Worm (Caenorhabditis elegans): ENCODE results near the gene bed-1.

Gene bed-1

ce11 chrV:19083789-19084188 lies 40.9 kb downstream of the bed-1 start (continued):
- peak; percentile 54 for TF ChIP-seq nhr-80 (tag; optimal IDR thresholded peaks at IDR 0.05)

- TF ChIP-seq rpc-1 (optimal IDR thresholded peaks at IDR 0.05) (no peak), rpc-1 (tag; optimal IDR thresholded peaks at IDR 0.05) (peak; percentile 23), ceh-58 (GFP tag; IDR thresholded peaks at IDR 0.05) (no peak)
Measured at ce11 chrV:19082541-19082940, 42.2 kb downstream of the bed-1 start, which contains the start of gene nhr-95. Gene nhr-95, minus strand, starts transcription at chrV:19082641.

DNA sequence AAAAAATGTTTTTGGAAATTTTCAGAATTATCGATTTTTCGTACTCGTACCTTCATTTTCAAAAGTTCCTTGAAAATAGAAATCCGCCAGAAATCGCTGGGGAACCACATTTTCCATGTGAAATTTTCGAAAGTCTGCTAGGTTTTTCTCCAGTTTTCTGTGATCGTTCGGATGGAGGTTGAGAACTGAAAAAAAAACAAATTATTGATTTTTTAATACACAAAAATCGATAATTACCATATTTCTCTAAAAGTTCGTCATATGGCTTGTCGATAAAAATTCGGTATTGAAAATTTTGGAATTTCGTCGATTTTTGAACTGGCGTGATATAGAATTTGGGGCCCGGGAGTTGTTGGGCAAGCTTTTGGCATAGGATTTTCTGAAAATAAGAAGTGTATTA lies 47.9 kb downstream of the bed-1 start:
- TF ChIP-seq ceh-40 (GFP tag; IDR thresholded peaks at IDR 0.05), result no peak
- no peak for TF ChIP-seq unc-130 (GFP tag; optimal IDR thresholded peaks at IDR 0.05)
- no peak for TF ChIP-seq ceh-27 (GFP tag; optimal IDR thresholded peaks at IDR 0.05)
- no peak for TF ChIP-seq B0019.2 (GFP tag; conservative IDR thresholded peaks at IDR 0.05)
- TF ChIP-seq nhr-90 (tag; optimal IDR thresholded peaks at IDR 0.05), result no peak
- TF ChIP-seq zfh-2 (GFP tag; conservative IDR thresholded peaks at IDR 0.05), result no peak
- no peak for TF ChIP-seq athp-1 (tag; optimal IDR thresholded peaks at IDR 0.05)
- TF ChIP-seq madf-10 (tag; optimal IDR thresholded peaks at IDR 0.05), result no peak

DNA sequence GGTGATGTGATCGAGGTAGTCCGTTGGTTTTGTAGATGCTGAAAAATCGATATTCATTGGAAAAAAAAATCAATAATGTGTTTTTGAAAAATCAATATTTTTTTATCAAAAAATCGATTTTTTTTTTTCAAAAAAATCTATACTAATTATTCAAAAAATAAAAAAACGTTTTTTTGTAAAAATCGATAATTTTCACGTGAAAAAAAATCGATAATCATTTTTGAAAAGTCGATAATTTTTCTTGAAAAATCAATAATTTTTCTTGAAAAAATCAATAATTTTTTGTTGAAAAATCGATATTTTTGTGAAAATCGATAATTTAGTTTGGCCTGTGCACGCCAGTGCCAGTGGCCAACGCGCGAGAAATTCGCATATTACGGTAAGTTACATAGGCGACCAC lies 51.6 kb downstream of the bed-1 start:
- no peak for TF ChIP-seq ceh-79 (tag; optimal IDR thresholded peaks at IDR 0.05)
- no peak for TF ChIP-seq hsf-1 (GFP tag; IDR thresholded peaks at IDR 0.05)
- no peak for TF ChIP-seq snpc-1.1 (tag; optimal IDR thresholded peaks at IDR 0.05; ENCODE audit: insufficient read depth)
- no peak for TF ChIP-seq F33H1.4 (GFP tag; IDR thresholded peaks at IDR 0.05)
- TF ChIP-seq hlh-12 (tag; optimal IDR thresholded peaks at IDR 0.05), result no peak
- TF ChIP-seq B0035.1 (tag; optimal IDR thresholded peaks at IDR 0.05), result no peak
- no peak for TF ChIP-seq rpc-1 (optimal IDR thresholded peaks at IDR 0.05)
- no peak for TF ChIP-seq rpc-1 (tag; optimal IDR thresholded peaks at IDR 0.05)
- TF ChIP-seq madf-6 (GFP tag; IDR thresholded peaks at IDR 0.05), result no peak
- no peak for TF ChIP-seq fkh-3 (tag; optimal IDR thresholded peaks at IDR 0.05)
- no peak for TF ChIP-seq Y53G8AR.9 (GFP tag; conservative IDR thresholded peaks at IDR 0.05)
- no peak for TF ChIP-seq nhr-120 (GFP tag; IDR thresholded peaks at IDR 0.05)
- no peak for TF ChIP-seq hlh-26 (GFP tag; conservative IDR thresholded peaks at IDR 0.05)
- no peak for TF ChIP-seq cebp-2 (GFP tag; IDR thresholded peaks at IDR 0.05)
- no peak for TF ChIP-seq mel-28 (tag; optimal IDR thresholded peaks at IDR 0.05; ENCODE audit: borderline replicate concordance)
- TF ChIP-seq nhr-179 (tag; optimal IDR thresholded peaks at IDR 0.05), result no peak
- TF ChIP-seq ets-4 (GFP tag; optimal IDR thresholded peaks at IDR 0.05), result no peak
- no peak for TF ChIP-seq let-526 (GFP tag; IDR thresholded peaks at IDR 0.05)
- no peak for TF ChIP-seq pbrm-1 (GFP tag; IDR thresholded peaks at IDR 0.05)

Data from whole organism, young adult.